Worm (Caenorhabditis elegans): ENCODE data around the gene R11E3.19.
A peak's percentile ranks its signal among the peaks of the same experiment; 100 is the strongest.

The R11E3.19 gene

ce11 chrIV:4811863-4812262, 36.0 kb upstream of the R11E3.19 start, which contains the start of gene srw-95 (continued):
- TF ChIP-seq ZK185.1 (tag; optimal IDR thresholded peaks at IDR 0.05; ENCODE audit: poor library complexity, severe bottlenecking) (no peak), nhr-80 (tag; optimal IDR thresholded peaks at IDR 0.05) (no peak), attf-6 (GFP tag; IDR thresholded peaks at IDR 0.05) (0 out of 2 replicates have a peak, but pooled peaks have one; percentile 53), mxl-1 (tag; optimal IDR thresholded peaks at IDR 0.05) (no peak), ceh-91 (GFP tag; IDR thresholded peaks at IDR 0.05) (no peak), mel-28 (tag; optimal IDR thresholded peaks at IDR 0.05; ENCODE audit: borderline replicate concordance) (no peak), lsl-1 (GFP tag; optimal IDR thresholded peaks at IDR 0.05) (no peak), fkh-3 (tag; optimal IDR thresholded peaks at IDR 0.05) (no peak), aptf-3 (GFP tag; IDR thresholded peaks at IDR 0.05) (no peak), tbp1 (GFP tag; optimal IDR thresholded peaks at IDR 0.05) (peak; percentile 38), F57A8.1 (GFP tag; optimal IDR thresholded peaks at IDR 0.05) (no peak), ztf-26 (tag; optimal IDR thresholded peaks at IDR 0.05) (no peak), B0336.3 (GFP tag; IDR thresholded peaks at IDR 0.05) (peak; percentile 86), hlh-12 (tag; optimal IDR thresholded peaks at IDR 0.05) (no peak), madf-8 (GFP tag; conservative IDR thresholded peaks at IDR 0.05) (no peak), nhr-120 (GFP tag; IDR thresholded peaks at IDR 0.05) (no peak)

ce11 chrIV:4810377-4810984, 34.6 kb upstream of the R11E3.19 start, which contains the start of gene eif-1.A:
TSS of gene eif-1.A (plus strand) at chrIV:4810934.
- TF ChIP-seq hmg-1.2 (GFP tag; IDR thresholded peaks at IDR 0.05) (peak; percentile 22; the same call in 1 of the 2 replicates), pbrm-1 (GFP tag; IDR thresholded peaks at IDR 0.05) (peak; percentile 27; the same call in 1 of the 2 replicates), snpc-4 (GFP tag; optimal IDR thresholded peaks at IDR 0.05) (peak; percentile 33), snpc-4 (tag; optimal IDR thresholded peaks at IDR 0.05) (peak; percentile 0 to 84 (median 43)), lsl-1 (GFP tag; optimal IDR thresholded peaks at IDR 0.05) (peak; percentile 39), efl-1 (GFP tag; optimal IDR thresholded peaks at IDR 0.05) (peak; percentile 5), let-607 (tag; optimal IDR thresholded peaks at IDR 0.05) (peak in 1 of 2 experiments; percentile 7), F33H1.4 (GFP tag; IDR thresholded peaks at IDR 0.05) (peak; percentile 41; the same call in 1 of the 2 replicates), F55B11.4 (tag; optimal IDR thresholded peaks at IDR 0.05; ENCODE audit: borderline replicate concordance, insufficient read depth) (no peak), rpc-1 (optimal IDR thresholded peaks at IDR 0.05) (peak; percentile 4), rpc-1 (tag; optimal IDR thresholded peaks at IDR 0.05) (no peak), attf-5 (GFP tag; optimal IDR thresholded peaks at IDR 0.05) (peak; percentile 66), dpl-1 (GFP tag; optimal IDR thresholded peaks at IDR 0.05) (peak; percentile 18), ztf-18 (tag; optimal IDR thresholded peaks at IDR 0.05) (peak; percentile 15), D2030.7 (GFP tag; IDR thresholded peaks at IDR 0.05) (peak; percentile 46; the same call in 1 of the 2 replicates), snpc-1.1 (tag; optimal IDR thresholded peaks at IDR 0.05; ENCODE audit: insufficient read depth) (peak; percentile 20), mcd-1 (GFP tag; IDR thresholded peaks at IDR 0.05) (peak; percentile 65), mes-4 (tag; optimal IDR thresholded peaks at IDR 0.05) (no peak), F23B12.7 (tag; optimal IDR thresholded peaks at IDR 0.05; ENCODE audit: insufficient read depth) (peak; percentile 62), F49E8.2 (tag; optimal IDR thresholded peaks at IDR 0.05; ENCODE audit: insufficient read depth) (peak; percentile 6), ztf-22 (GFP tag; optimal IDR thresholded peaks at IDR 0.05) (no peak), tbp1 (GFP tag; optimal IDR thresholded peaks at IDR 0.05) (peak; percentile 18), lin-54 (GFP tag; optimal IDR thresholded peaks at IDR 0.05) (peak; percentile 23), Y67H2A.10 (GFP tag; conservative IDR thresholded peaks at IDR 0.05) (no peak), cebp-1 (GFP tag; IDR thresholded peaks at IDR 0.05) (no peak), cebp-1 (tag; optimal IDR thresholded peaks at IDR 0.05) (peak; percentile 39), ceh-27 (GFP tag; optimal IDR thresholded peaks at IDR 0.05) (no peak)
